Worm (Caenorhabditis elegans) whole organism, L4/young adult: ENCODE data around the gene adah-1.

Experiments
- W03F9.2 ChIP-seq: fragments of 150-350 bp; optimal IDR thresholded peaks from 2 replicates; lab custom pipeline; 2014; ENCODE audit warnings: missing biosample characterization, missing genetic modification characterization
- dao-5 ChIP-seq: sonication (generic microtip); optimal IDR thresholded peaks from 2 replicates; lab custom pipeline; 2016; ENCODE audit warnings: missing genotype, missing genetic modification characterization, moderate library complexity, missing compliant biosample characterization
- him-1 ChIP-seq: sonication (generic microtip); optimal IDR thresholded peaks from 2 replicates; lab custom pipeline; 2016; ENCODE audit warnings: missing genotype, missing genetic modification reagents, missing genetic modification characterization, missing compliant biosample characterization

DNA sequence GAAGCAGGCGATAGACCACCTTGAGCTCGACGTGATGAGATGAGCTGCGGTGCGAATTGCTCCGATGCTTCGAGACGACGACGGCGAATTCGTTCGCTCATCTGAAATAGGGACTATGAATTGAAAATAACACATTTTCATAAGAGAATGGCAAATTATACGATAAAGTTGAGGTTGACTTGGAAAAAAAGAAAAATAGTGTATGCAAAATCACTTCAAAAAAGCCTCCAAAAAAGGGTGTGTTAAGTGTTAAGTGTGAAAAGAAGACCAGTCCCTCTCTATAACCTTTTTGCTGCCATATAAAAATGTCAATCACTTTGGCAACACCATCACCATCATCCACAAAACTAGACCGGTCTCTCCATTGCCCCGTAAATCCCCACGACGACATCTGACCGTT, 37.2 kb upstream of the adah-1 start, which contains the start of gene prkl-1:
- TF ChIP-seq W03F9.2 (no peak), him-1 (tag; lab: Kevin White, UChicago) (no peak), dao-5 (tag; lab: Kevin White, UChicago) (no peak)
